Fruit fly (Drosophila melanogaster) whole organism, embryonic: ENCODE measurements around the gene PolE2.

Experiments used
- Adf1 ChIP-seq: fragments of 200-800 bp; sonication (Bioruptor generic); IDR thresholded peaks from 2 replicates; pipeline ENCODE4 v1.3.6; 2022; ENCODE audit warnings: missing biosample characterization, missing genetic modification characterization
- Bgb ChIP-seq: fragments of 200-800 bp; sonication (Bioruptor generic); IDR thresholded peaks from 2 replicates; pipeline ENCODE4 v1.3.6; 2022; ENCODE audit warnings: missing biosample characterization, missing genetic modification characterization; ENCODE audit not compliant: partially characterized antibody
- Blimp-1 ChIP-seq: fragments of 200-800 bp; sonication (Bioruptor generic); optimal IDR thresholded peaks from 3 replicates; lab custom pipeline; 2018; ENCODE audit warnings: missing biosample characterization, missing genetic modification characterization, mild to moderate bottlenecking, moderate library complexity, missing genetic modification reagents
- CG11085 ChIP-seq: fragments of 200-800 bp; sonication (Bioruptor generic); IDR thresholded peaks from 2 replicates; pipeline ENCODE4 v1.3.6; 2022; ENCODE audit warnings: missing biosample characterization, missing genetic modification characterization
- CG11093 ChIP-seq: fragments of 200-800 bp; sonication (Bioruptor generic); IDR thresholded peaks from 3 replicates; pipeline ENCODE4 v1.3.6; 2022; ENCODE audit warnings: missing biosample characterization, missing genetic modification characterization
- CG11247 ChIP-seq: fragments of 200-800 bp; sonication (Bioruptor generic); IDR thresholded peaks from 2 replicates; pipeline ENCODE4 v1.3.6; 2022; ENCODE audit warnings: missing biosample characterization, missing genetic modification characterization
- CG11695 ChIP-seq: fragments of 200-800 bp; sonication (Bioruptor generic); IDR thresholded peaks from 3 replicates; pipeline ENCODE4 v1.3.6; 2022; ENCODE audit warnings: missing biosample characterization, missing genetic modification characterization
- CG12769 ChIP-seq: fragments of 200-800 bp; sonication (Bioruptor generic); optimal IDR thresholded peaks from 2 replicates; lab custom pipeline; 2019; ENCODE audit warnings: missing biosample characterization, mild to moderate bottlenecking, missing genetic modification characterization, moderate library complexity
- CG13296 ChIP-seq: fragments of 200-800 bp; sonication (Bioruptor generic); optimal IDR thresholded peaks from 3 replicates; lab custom pipeline; 2018; ENCODE audit warnings: missing biosample characterization, mild to moderate bottlenecking, missing genetic modification characterization
- CG14014 ChIP-seq: fragments of 200-800 bp; sonication (Bioruptor generic); IDR thresholded peaks from 2 replicates; pipeline ENCODE4 v1.3.6; 2022; ENCODE audit warnings: missing biosample characterization, missing genetic modification characterization
- CG2889 ChIP-seq: fragments of 200-800 bp; sonication (Bioruptor generic); IDR thresholded peaks from 3 replicates; pipeline ENCODE4 v1.3.6; 2022; ENCODE audit warnings: missing biosample characterization, missing genetic modification characterization
- CG34224 ChIP-seq: fragments of 200-800 bp; sonication (Bioruptor generic); IDR thresholded peaks from 3 replicates; pipeline ENCODE4 v1.3.6; 2022; ENCODE audit warnings: missing biosample characterization, missing genetic modification characterization; ENCODE audit not compliant: partially characterized antibody
- CG34376 ChIP-seq: fragments of 200-800 bp; sonication (Bioruptor generic); optimal IDR thresholded peaks from 2 replicates; lab custom pipeline; 2018; ENCODE audit warnings: missing biosample characterization, mild to moderate bottlenecking, missing genetic modification characterization
- CG4360 ChIP-seq: fragments of 200-800 bp; sonication (Bioruptor generic); IDR thresholded peaks from 2 replicates; pipeline ENCODE4 v1.3.6; 2022; ENCODE audit warnings: missing biosample characterization, missing genetic modification characterization
- CG4404 ChIP-seq: fragments of 200-800 bp; sonication (Bioruptor generic); IDR thresholded peaks from 2 replicates; pipeline ENCODE4 v1.3.6; 2022; ENCODE audit warnings: missing biosample characterization, missing genetic modification characterization
- CG6175 ChIP-seq: fragments of 200-800 bp; sonication (Bioruptor generic); IDR thresholded peaks from 3 replicates; pipeline ENCODE4 v1.3.6; 2022; ENCODE audit warnings: missing biosample characterization, missing genetic modification characterization
- CG8290 ChIP-seq, 3 experiments: fragments of 200-800 bp; sonication (Bioruptor generic); optimal IDR thresholded peaks; 2 replicates each; lab custom pipeline; 2016 to 2019; ENCODE audit warnings: missing biosample characterization in 3 of 3, missing genetic modification characterization in 3 of 3, mild to moderate bottlenecking in 2 of 3, moderate library complexity in 1 of 3
- CG9797 ChIP-seq: fragments of 200-800 bp; sonication (Bioruptor generic); optimal IDR thresholded peaks from 3 replicates; lab custom pipeline; 2018; ENCODE audit warnings: missing biosample characterization, mild to moderate bottlenecking, missing genetic modification characterization
- CG9932 ChIP-seq: fragments of 200-800 bp; sonication (Bioruptor generic); IDR thresholded peaks from 2 replicates; pipeline ENCODE4 v1.3.6; 2022; ENCODE audit warnings: missing biosample characterization, missing genetic modification characterization
- E2f2 ChIP-seq: fragments of 200-800 bp; sonication (Bioruptor generic); IDR thresholded peaks from 2 replicates; pipeline ENCODE4 v1.3.6; 2022; ENCODE audit warnings: missing biosample characterization, missing genetic modification characterization
- ERR ChIP-seq: fragments of 200-800 bp; sonication (Bioruptor generic); optimal IDR thresholded peaks from 2 replicates; lab custom pipeline; 2016; ENCODE audit warnings: missing biosample characterization, missing genetic modification characterization
- GATAe ChIP-seq: fragments of 200-800 bp; sonication (Bioruptor generic); conservative IDR thresholded peaks from 2 replicates; pipeline ENCODE4 v1.3.6; 2022; ENCODE audit warnings: missing biosample characterization, missing genetic modification characterization
- Hey ChIP-seq: fragments of 200-800 bp; sonication (Bioruptor generic); optimal IDR thresholded peaks from 3 replicates; lab custom pipeline; 2018; ENCODE audit warnings: missing biosample characterization, mild to moderate bottlenecking, missing genetic modification characterization
- HmgZ ChIP-seq: fragments of 200-800 bp; sonication (Bioruptor generic); optimal IDR thresholded peaks from 2 replicates; lab custom pipeline; 2018; ENCODE audit warnings: missing biosample characterization, mild to moderate bottlenecking, missing genetic modification characterization
- Hr78 ChIP-seq, 2 experiments: fragments of 200-800 bp in 1 of 2; fragments of >200 bp in 1 of 2; sonication (Bioruptor generic) in 1 of 2; optimal IDR thresholded peaks; 2 replicates each; lab custom pipeline; 2017 to 2019; ENCODE audit warnings: missing biosample characterization in 2 of 2, missing genetic modification characterization in 2 of 2, mild to moderate bottlenecking in 1 of 2, moderate library complexity in 1 of 2
- Jarid2 ChIP-seq: fragments of 200-800 bp; sonication (Bioruptor generic); optimal IDR thresholded peaks from 3 replicates; lab custom pipeline; 2017; ENCODE audit warnings: mild to moderate bottlenecking, missing biosample characterization, missing genetic modification reagents, missing genetic modification characterization
- Myb ChIP-seq: fragments of 200-800 bp; sonication (Bioruptor generic); optimal IDR thresholded peaks from 2 replicates; lab custom pipeline; 2016; ENCODE audit warnings: missing biosample characterization, missing genetic modification characterization
- Nf-YA ChIP-seq: fragments of 200-800 bp; sonication (Bioruptor generic); IDR thresholded peaks from 2 replicates; pipeline ENCODE4 v1.3.6; 2022; ENCODE audit warnings: missing biosample characterization, missing genetic modification characterization
- Ptx1 ChIP-seq: fragments of 200-800 bp; sonication (Bioruptor generic); IDR thresholded peaks from 2 replicates; pipeline ENCODE4 v1.3.6; 2022; ENCODE audit warnings: missing biosample characterization, missing genetic modification characterization
- Sry-β ChIP-seq: fragments of 200-800 bp; sonication (Bioruptor generic); optimal IDR thresholded peaks from 2 replicates; lab custom pipeline; 2018; ENCODE audit warnings: missing biosample characterization, mild to moderate bottlenecking, missing genetic modification characterization, moderate library complexity
- TFAM ChIP-seq: fragments of 200-800 bp; sonication (Bioruptor generic); optimal IDR thresholded peaks from 2 replicates; lab custom pipeline; 2017; ENCODE audit warnings: missing biosample characterization, missing genetic modification characterization, inconsistent platforms
- ato ChIP-seq: fragments of 200-800 bp; sonication (Bioruptor generic); IDR thresholded peaks from 2 replicates; pipeline ENCODE4 v1.3.6; 2022; ENCODE audit warnings: missing biosample characterization, missing genetic modification characterization; ENCODE audit not compliant: partially characterized antibody
- bsh ChIP-seq, 2 experiments: fragments of 200-800 bp; sonication (Bioruptor generic); optimal IDR thresholded peaks; 2 replicates each; lab custom pipeline; 2017 to 2018; ENCODE audit warnings: mild to moderate bottlenecking in 2 of 2, missing biosample characterization in 2 of 2, missing genetic modification characterization in 2 of 2, moderate library complexity in 1 of 2
- cad ChIP-seq: fragments of >200 bp; optimal IDR thresholded peaks from 2 replicates; lab custom pipeline; 2017; ENCODE audit warnings: missing biosample characterization, missing genetic modification characterization
- caup ChIP-seq: fragments of 200-800 bp; sonication (Bioruptor generic); optimal IDR thresholded peaks from 3 replicates; lab custom pipeline; 2017; ENCODE audit warnings: missing biosample characterization, mild to moderate bottlenecking, missing genetic modification characterization, moderate library complexity; ENCODE audit not compliant: severe bottlenecking
- chinmo ChIP-seq: fragments of 200-800 bp; sonication (Bioruptor generic); IDR thresholded peaks from 4 replicates; pipeline ENCODE4 v1.3.6; 2022; ENCODE audit warnings: missing biosample characterization, missing genetic modification characterization; ENCODE audit not compliant: partially characterized antibody
- chm ChIP-seq: fragments of 200-800 bp; sonication (Bioruptor generic); IDR thresholded peaks from 2 replicates; pipeline ENCODE4 v1.3.6; 2022; ENCODE audit warnings: missing biosample characterization, missing genetic modification characterization
- corto ChIP-seq: fragments of 200-800 bp; sonication (Bioruptor generic); optimal IDR thresholded peaks from 2 replicates; lab custom pipeline; 2016; ENCODE audit warnings: missing biosample characterization, mild to moderate bottlenecking, missing genetic modification characterization, moderate library complexity
- crol ChIP-seq: fragments of 200-800 bp; sonication (Bioruptor generic); IDR thresholded peaks from 2 replicates; pipeline ENCODE4 v1.3.6; 2022; ENCODE audit warnings: missing biosample characterization, missing genetic modification characterization
- fd64A ChIP-seq: fragments of 200-800 bp; sonication (Bioruptor generic); optimal IDR thresholded peaks from 3 replicates; lab custom pipeline; 2018; ENCODE audit warnings: missing biosample characterization, mild to moderate bottlenecking, missing genetic modification characterization
- ftz-f1 ChIP-seq: fragments of 200-800 bp; sonication (Bioruptor generic); optimal IDR thresholded peaks from 2 replicates; lab custom pipeline; 2016; ENCODE audit warnings: missing biosample characterization, missing genetic modification characterization
- gro ChIP-seq: fragments of 200-800 bp; sonication (Bioruptor generic); optimal IDR thresholded peaks from 2 replicates; lab custom pipeline; 2016; ENCODE audit warnings: missing biosample characterization, missing genetic modification characterization
- kni ChIP-seq: fragments of 200-800 bp; sonication (Bioruptor generic); optimal IDR thresholded peaks from 3 replicates; lab custom pipeline; 2017; ENCODE audit warnings: mild to moderate bottlenecking, missing biosample characterization, missing genetic modification reagents, missing genetic modification characterization
- lab ChIP-seq: fragments of 200-800 bp; sonication (Bioruptor generic); optimal IDR thresholded peaks from 3 replicates; lab custom pipeline; 2017; ENCODE audit warnings: missing biosample characterization, missing genetic modification characterization, mild to moderate bottlenecking, moderate library complexity, missing genetic modification reagents
- maf-S ChIP-seq: fragments of 200-800 bp; sonication (Bioruptor generic); optimal IDR thresholded peaks from 2 replicates; lab custom pipeline; 2016; ENCODE audit warnings: missing biosample characterization, missing genetic modification characterization
- p53 ChIP-seq: fragments of 200-800 bp; sonication (Bioruptor generic); optimal IDR thresholded peaks from 2 replicates; lab custom pipeline; 2016; ENCODE audit warnings: missing biosample characterization, missing genetic modification characterization
- ranshi ChIP-seq: fragments of 200-800 bp; sonication (Bioruptor generic); IDR thresholded peaks from 2 replicates; pipeline ENCODE4 v1.3.6; 2022; ENCODE audit warnings: missing biosample characterization, missing genetic modification characterization
- sd ChIP-seq: fragments of 200-800 bp; sonication (Bioruptor generic); optimal IDR thresholded peaks from 3 replicates; lab custom pipeline; 2018; ENCODE audit warnings: missing biosample characterization, mild to moderate bottlenecking, missing genetic modification characterization, moderate library complexity
- tin ChIP-seq: fragments of 200-800 bp; sonication (Bioruptor generic); optimal IDR thresholded peaks from 3 replicates; lab custom pipeline; 2016; ENCODE audit warnings: missing biosample characterization, missing genetic modification characterization

The PolE2 gene

dm6 chr3L:5923646-5924122 lies 26.4 kb upstream of the PolE2 start, which contains the start of gene CG33523 (continued):
- TF ChIP-seq CG6175 (GFP tag; lab: Robert Waterston, UW) = peak; percentile 76; the same call in 2 of the 3 replicates
- no peak for TF ChIP-seq CG11695 (GFP tag; lab: Robert Waterston, UW)
- peak; percentile 9 for TF ChIP-seq CG12769
- TF ChIP-seq CG4360 (GFP tag; lab: Robert Waterston, UW) = no peak
- TF ChIP-seq Hey = peak; percentile 14
- peak; percentile 38; the same call in 1 of the 2 replicates for TF ChIP-seq CG9932 (GFP tag; lab: Robert Waterston, UW)
- TF ChIP-seq CG11247 (GFP tag; lab: Robert Waterston, UW) = 0 out of 2 replicates have a peak, but pooled peaks have one; percentile 16
- TF ChIP-seq Blimp-1 (GFP tag; lab: Kevin White, UChicago) = peak; percentile 19
- TF ChIP-seq Ptx1 (GFP tag; lab: Robert Waterston, UW) = 0 out of 2 replicates have a peak, but pooled peaks have one; percentile 14
- peak; percentile 58 for TF ChIP-seq Jarid2 (GFP tag; lab: Kevin White, UChicago)
- peak; percentile 67 for TF ChIP-seq lab (GFP tag; lab: Kevin White, UChicago)
- no peak for TF ChIP-seq maf-S (GFP tag; lab: Kevin White, UChicago)
- TF ChIP-seq CG4404 (GFP tag; lab: Robert Waterston, UW) = no peak
- no peak for TF ChIP-seq p53 (GFP tag; lab: Kevin White, UChicago)
- peak in 1 of 2 experiments; percentile 100 for TF ChIP-seq Hr78 (GFP tag; optimal IDR thresholded peaks at IDR 0.05; lab: Kevin White, UChicago)
- TF ChIP-seq fd64A (GFP tag; lab: Kevin White, UChicago) = no peak
- peak; percentile 55; the same call in 1 of the 2 replicates for TF ChIP-seq Adf1
- no peak for TF ChIP-seq CG8290 (GFP tag; optimal IDR thresholded peaks at IDR 0.05; lab: Kevin White, UChicago)
- TF ChIP-seq CG8290 (tag; optimal IDR thresholded peaks at IDR 0.05; lab: Kevin White, UChicago) = peak in 1 of 2 experiments; percentile 53
- TF ChIP-seq ato (GFP tag; lab: Robert Waterston, UW) = no peak
- peak; percentile 12 for TF ChIP-seq ERR (GFP tag; lab: Kevin White, UChicago)
- TF ChIP-seq E2f2 = no peak
- TF ChIP-seq kni (GFP tag; lab: Kevin White, UChicago) = peak; percentile 80
- peak; percentile 68 for TF ChIP-seq sd (tag; lab: Kevin White, UChicago)
- peak; percentile 27 for TF ChIP-seq HmgZ
- peak; percentile 1 for TF ChIP-seq CG13296 (GFP tag; lab: Kevin White, UChicago)
- TF ChIP-seq crol (GFP tag; lab: Robert Waterston, UW) = peak; percentile 62; the same call in 1 of the 2 replicates
- no peak for TF ChIP-seq cad
- peak; percentile 94 for TF ChIP-seq GATAe (GFP tag; lab: Robert Waterston, UW)
- TF ChIP-seq chinmo = 0 out of 4 replicates have a peak, but pooled peaks have one; percentile 70
- 0 out of 2 replicates have a peak, but pooled peaks have one; percentile 36 for TF ChIP-seq chm (GFP tag; lab: Robert Waterston, UW)
- TF ChIP-seq CG14014 (GFP tag; lab: Robert Waterston, UW) = peak; percentile 15; the same call in 1 of the 2 replicates
- TF ChIP-seq Sry-β (GFP tag; lab: Kevin White, UChicago) = no peak
- no peak for TF ChIP-seq CG11085 (GFP tag; lab: Robert Waterston, UW)
- TF ChIP-seq corto (GFP tag; lab: Kevin White, UChicago) = no peak
- TF ChIP-seq TFAM (GFP tag; lab: Kevin White, UChicago) = no peak
- peak; percentile 11 for TF ChIP-seq gro
- TF ChIP-seq CG34376 (GFP tag; lab: Kevin White, UChicago) = peak; percentile 70
- TF ChIP-seq ranshi (GFP tag; lab: Robert Waterston, UW) = 0 out of 2 replicates have a peak, but pooled peaks have one; percentile 5
- no peak for TF ChIP-seq Nf-YA (GFP tag; lab: Robert Waterston, UW)
- TF ChIP-seq CG11093 (GFP tag; lab: Robert Waterston, UW) = no peak
- TF ChIP-seq CG34224 (GFP tag; lab: Robert Waterston, UW) = no peak
- peak; percentile 43; the same call in 1 of the 2 replicates for TF ChIP-seq Bgb
- no peak for TF ChIP-seq Myb (GFP tag; lab: Kevin White, UChicago)
- TF ChIP-seq CG2889 = no peak
- TF ChIP-seq bsh (GFP tag; optimal IDR thresholded peaks at IDR 0.05; lab: Kevin White, UChicago) = no peak
- TF ChIP-seq caup (GFP tag; lab: Kevin White, UChicago) = no peak
- TF ChIP-seq ftz-f1 = peak; percentile 62
- TF ChIP-seq tin (GFP tag; lab: Kevin White, UChicago) = no peak
- no peak for TF ChIP-seq CG9797
